Worm (Caenorhabditis elegans) whole organism, L4 larva: ENCODE results near the gene stdh-4.

ENCODE experiments used
- arid-1 ChIP-seq: fragments of 200-800 bp; sonication (Bioruptor generic); conservative IDR thresholded peaks from 2 replicates; pipeline ENCODE4 v1.3.6; 2022; ENCODE audit warnings: missing genetic modification reagents, missing genetic modification characterization, missing compliant biosample characterization
- ceh-44 ChIP-seq: fragments of 200-800 bp; sonication (Bioruptor generic); IDR thresholded peaks from 2 replicates; pipeline ENCODE4 v1.3.6; 2022; ENCODE audit warnings: missing genetic modification reagents, missing genetic modification characterization, missing compliant biosample characterization
- dmd-9 ChIP-seq: fragments of 200-800 bp; sonication (Bioruptor generic); IDR thresholded peaks from 2 replicates; pipeline ENCODE4 v1.3.6; 2022; ENCODE audit warnings: missing genetic modification reagents, missing genetic modification characterization, missing compliant biosample characterization
- dve-1 ChIP-seq: sonication (generic microtip); optimal IDR thresholded peaks from 2 replicates; lab custom pipeline; 2017; ENCODE audit warnings: antibody characterized with exemption, mild to moderate bottlenecking, missing genetic modification characterization, missing compliant biosample characterization; ENCODE audit not compliant: insufficient read depth
- hlh-30 ChIP-seq: sonication (generic microtip); optimal IDR thresholded peaks from 2 replicates; lab custom pipeline; 2017; ENCODE audit warnings: antibody characterized with exemption, mild to moderate bottlenecking, missing genetic modification characterization, missing compliant biosample characterization; ENCODE audit not compliant: insufficient read depth
- madf-9 ChIP-seq: fragments of 200-800 bp; sonication (Bioruptor generic); conservative IDR thresholded peaks from 2 replicates; pipeline ENCODE4 v1.3.6; 2022; ENCODE audit warnings: missing genetic modification reagents, missing genetic modification characterization, missing compliant biosample characterization
- nhr-11 ChIP-seq: fragments of 150-350 bp; optimal IDR thresholded peaks from 2 replicates; lab custom pipeline; 2014; ENCODE audit warnings: missing biosample characterization, missing genetic modification characterization
- rbr-2 ChIP-seq: sonication (generic microtip); optimal IDR thresholded peaks from 2 replicates; lab custom pipeline; 2016; ENCODE audit warnings: missing genotype, missing genetic modification characterization, missing compliant biosample characterization

ce11 chrV:8599192-8599591 is 50.1 kb downstream of the stdh-4 start, which contains the start of gene F41E6.7:
- no peak for TF ChIP-seq nhr-11 (tag; lab: Kevin White, UChicago)
- TF ChIP-seq dve-1 (tag; lab: Kevin White, UChicago), result no peak
- TF ChIP-seq arid-1 (GFP tag; lab: Robert Waterston, UW), result no peak
- no peak for TF ChIP-seq ceh-44 (GFP tag; lab: Robert Waterston, UW)
- no peak for TF ChIP-seq dmd-9 (GFP tag; lab: Robert Waterston, UW)
- TF ChIP-seq rbr-2 (tag; lab: Kevin White, UChicago), result no peak
- no peak for TF ChIP-seq madf-9 (GFP tag; lab: Robert Waterston, UW)
- no peak for TF ChIP-seq hlh-30 (tag; lab: Kevin White, UChicago)
